Fruit fly (Drosophila melanogaster): ENCODE measurements around the gene hh.

The hh gene

DNA sequence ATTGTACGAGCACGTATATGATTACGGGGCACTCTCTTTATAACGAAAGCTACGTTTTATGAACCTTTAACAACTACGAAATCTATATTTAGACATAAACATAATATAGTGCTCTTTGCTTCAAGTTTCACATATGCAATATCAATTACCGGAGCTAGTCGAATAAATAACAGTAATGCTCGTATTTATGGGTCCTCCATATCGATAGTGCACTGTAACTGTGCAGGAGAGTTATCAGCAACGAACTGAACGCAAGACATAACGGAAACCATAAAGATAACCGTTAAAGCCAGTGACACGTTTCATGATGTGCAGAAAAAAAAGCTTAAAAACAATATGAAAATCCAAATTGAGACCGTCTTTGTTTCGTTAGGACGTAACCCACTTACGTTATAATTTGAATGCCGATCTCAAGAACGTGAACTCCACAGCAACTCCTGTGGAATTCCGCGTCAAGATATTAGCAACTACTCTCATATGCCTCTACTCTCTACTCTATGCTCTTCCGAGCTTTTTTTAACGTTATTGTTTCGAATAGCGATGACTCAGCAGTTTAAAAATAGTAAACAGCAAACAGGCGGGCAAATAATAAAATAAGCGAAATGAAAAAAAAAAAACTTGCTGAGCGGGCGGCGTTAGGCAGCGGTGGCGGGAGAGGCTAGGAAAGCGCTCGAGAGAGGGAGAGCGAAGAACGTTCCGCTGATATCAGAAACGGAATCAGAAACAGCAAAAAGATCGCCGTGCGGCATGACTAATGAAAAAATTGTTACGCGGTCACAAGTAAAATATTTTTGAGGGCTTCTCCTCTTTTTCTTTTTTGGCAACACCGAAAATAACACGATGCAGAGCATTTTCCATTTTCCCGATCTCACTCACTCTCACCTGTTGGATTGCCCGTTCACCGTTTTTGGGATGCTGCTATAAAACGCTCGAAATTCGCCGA is 48.5 kb upstream of the hh start (continued):
- TF ChIP-seq stwl (tag; optimal IDR thresholded peaks at IDR 0.05) (no peak), crol (GFP tag; IDR thresholded peaks at IDR 0.05) (peak; percentile 63), nerfin-2 (GFP tag; IDR thresholded peaks at IDR 0.05; ENCODE audit: partially characterized antibody) (no peak), Drgx (GFP tag; IDR thresholded peaks at IDR 0.05) (peak; percentile 75), ERR (GFP tag; optimal IDR thresholded peaks at IDR 0.05) (peak; percentile 66), CG11247 (GFP tag; IDR thresholded peaks at IDR 0.05) (peak; percentile 75), bigmax (GFP tag; optimal IDR thresholded peaks at IDR 0.05) (no peak), CG6175 (GFP tag; IDR thresholded peaks at IDR 0.05) (0 out of 3 replicates have a peak, but pooled peaks have one; percentile 11), Blimp-1 (GFP tag; optimal IDR thresholded peaks at IDR 0.05) (peak; percentile 73), crc (GFP tag; optimal IDR thresholded peaks at IDR 0.05) (no peak), da (GFP tag; optimal IDR thresholded peaks at IDR 0.05) (peak; percentile 2), Atf3 (GFP tag; optimal IDR thresholded peaks at IDR 0.05) (peak; percentile 47)

dm6 chr3R:23189143-23189957 is 47.6 kb upstream of the hh start:
- TF ChIP-seq sqz (GFP tag; optimal IDR thresholded peaks at IDR 0.05) = peak; percentile 36
- TF ChIP-seq exex (tag; optimal IDR thresholded peaks at IDR 0.05) = peak; percentile 91
- peak; percentile 32 for TF ChIP-seq HmgZ (tag; optimal IDR thresholded peaks at IDR 0.05)
- TF ChIP-seq her (GFP tag; optimal IDR thresholded peaks at IDR 0.05) = no peak
- no peak for TF ChIP-seq Dip2 (GFP tag; IDR thresholded peaks at IDR 0.05)
- no peak for TF ChIP-seq zfh2 (GFP tag; optimal IDR thresholded peaks at IDR 0.05)
- no peak for TF ChIP-seq zf30C (GFP tag; optimal IDR thresholded peaks at IDR 0.05)
- peak; percentile 67 for TF ChIP-seq corto (GFP tag; optimal IDR thresholded peaks at IDR 0.05)
- TF ChIP-seq chinmo (GFP tag; IDR thresholded peaks at IDR 0.05; ENCODE audit: partially characterized antibody) = peak; percentile 79; the same call in 1 of the 4 replicates
- peak; percentile 47 for TF ChIP-seq CG10543 (GFP tag; optimal IDR thresholded peaks at IDR 0.05)
- peak; percentile 26 for TF ChIP-seq lab (GFP tag; optimal IDR thresholded peaks at IDR 0.05)
- TF ChIP-seq grn (GFP tag; optimal IDR thresholded peaks at IDR 0.05) = peak; percentile 81
- TF ChIP-seq Adf1 (GFP tag; IDR thresholded peaks at IDR 0.05) = peak; percentile 23; the same call in 1 of the 2 replicates
- TF ChIP-seq cg (GFP tag; optimal IDR thresholded peaks at IDR 0.05) = peak; percentile 19
- TF ChIP-seq hbn (GFP tag; IDR thresholded peaks at IDR 0.05; ENCODE audit: partially characterized antibody) = no peak
- TF ChIP-seq ftz-f1 (GFP tag; optimal IDR thresholded peaks at IDR 0.05) = peak; percentile 20
- TF ChIP-seq Hr78 (GFP tag; optimal IDR thresholded peaks at IDR 0.05) = peak in 1 of 2 experiments; percentile 86
- TF ChIP-seq mirr (GFP tag; optimal IDR thresholded peaks at IDR 0.05) = peak; percentile 47
- no peak for TF ChIP-seq CG10267 (tag; optimal IDR thresholded peaks at IDR 0.05)
- TF ChIP-seq CG4360 (GFP tag; IDR thresholded peaks at IDR 0.05) = 0 out of 2 replicates have a peak, but pooled peaks have one; percentile 11
- no peak for TF ChIP-seq CG11247 (GFP tag; IDR thresholded peaks at IDR 0.05)
- TF ChIP-seq z (GFP tag; IDR thresholded peaks at IDR 0.05) = 0 out of 3 replicates have a peak, but pooled peaks have one; percentile 16
- no peak for TF ChIP-seq wek (GFP tag; optimal IDR thresholded peaks at IDR 0.05)
- peak; percentile 84 for TF ChIP-seq CG34376 (GFP tag; optimal IDR thresholded peaks at IDR 0.05)
- TF ChIP-seq GATAe (GFP tag; conservative IDR thresholded peaks at IDR 0.05) = peak; percentile 88
- peak; percentile 61 for TF ChIP-seq sd (tag; optimal IDR thresholded peaks at IDR 0.05)
- peak; percentile 22 for TF ChIP-seq Med (GFP tag)
- TF ChIP-seq kay (GFP tag; optimal IDR thresholded peaks at IDR 0.05) = peak; percentile 13

Data from whole organism, embryonic.